Fruit fly (Drosophila melanogaster) whole organism, embryonic: Measurements from ENCODE around the gene Pcmt.

Experiments used
- ATbp ChIP-seq: fragments of 200-800 bp; sonication (Bioruptor generic); optimal IDR thresholded peaks from 2 replicates; lab custom pipeline; 2017; ENCODE audit warnings: missing biosample characterization, mild to moderate bottlenecking, missing genetic modification characterization, missing genetic modification reagents
- Atf-2 ChIP-seq: fragments of 200-800 bp; sonication (Bioruptor generic); optimal IDR thresholded peaks from 2 replicates; lab custom pipeline; 2016; ENCODE audit warnings: missing biosample characterization, missing genetic modification characterization
- Awh ChIP-seq: fragments of 200-800 bp; sonication (Bioruptor generic); IDR thresholded peaks from 2 replicates; pipeline ENCODE4, ENCODE4 v1.3.6; 2022; ENCODE audit warnings: missing biosample characterization, missing genetic modification characterization
- CG10462 ChIP-seq: fragments of 200-800 bp; sonication (Bioruptor generic); optimal IDR thresholded peaks from 2 replicates; lab custom pipeline; 2016; ENCODE audit warnings: missing biosample characterization, missing genetic modification characterization
- CG12071 ChIP-seq: fragments of 200-800 bp; sonication (Bioruptor generic); optimal IDR thresholded peaks from 3 replicates; lab custom pipeline; 2018; ENCODE audit warnings: missing biosample characterization, mild to moderate bottlenecking, missing genetic modification characterization
- CG15073 ChIP-seq: fragments of 200-800 bp; sonication (Bioruptor generic); optimal IDR thresholded peaks from 2 replicates; lab custom pipeline; 2016; ENCODE audit warnings: missing biosample characterization, missing genetic modification characterization
- CG16813 ChIP-seq: fragments of 200-800 bp; sonication (Bioruptor generic); IDR thresholded peaks from 3 replicates; pipeline ENCODE4 v1.3.6; 2022; ENCODE audit warnings: missing biosample characterization, missing genetic modification characterization; ENCODE audit not compliant: partially characterized antibody
- CG17359 ChIP-seq: fragments of 200-800 bp; sonication (Bioruptor generic); optimal IDR thresholded peaks from 3 replicates; lab custom pipeline; 2018; ENCODE audit warnings: missing biosample characterization, mild to moderate bottlenecking, missing genetic modification characterization, moderate library complexity
- CG18011 ChIP-seq: fragments of 200-800 bp; sonication (Bioruptor generic); optimal IDR thresholded peaks from 2 replicates; lab custom pipeline; 2017; ENCODE audit warnings: missing biosample characterization, missing genetic modification characterization, mild to moderate bottlenecking, moderate library complexity, missing genotype
- CG18599 ChIP-seq: fragments of 200-800 bp; sonication (Bioruptor generic); optimal IDR thresholded peaks from 3 replicates; lab custom pipeline; 2017; ENCODE audit warnings: missing biosample characterization, missing genetic modification characterization, mild to moderate bottlenecking, moderate library complexity, missing genetic modification reagents
- CG31224 ChIP-seq: fragments of 200-800 bp; sonication (Bioruptor generic); IDR thresholded peaks from 2 replicates; pipeline ENCODE4 v1.3.6; 2022; ENCODE audit warnings: missing biosample characterization, missing genetic modification characterization
- CG3163 ChIP-seq: fragments of 200-800 bp; sonication (Bioruptor generic); optimal IDR thresholded peaks from 3 replicates; lab custom pipeline; 2016; ENCODE audit warnings: missing biosample characterization, missing genetic modification characterization
- CG3726 ChIP-seq: fragments of 200-800 bp; sonication (Bioruptor generic); IDR thresholded peaks from 3 replicates; pipeline ENCODE4, ENCODE4 v1.3.6; 2022; ENCODE audit warnings: missing biosample characterization, missing genetic modification characterization
- CG4328 ChIP-seq: fragments of 200-800 bp; sonication (Bioruptor generic); optimal IDR thresholded peaks from 3 replicates; lab custom pipeline; 2017; ENCODE audit warnings: missing biosample characterization, missing genetic modification reagents, missing genetic modification characterization
- CG7839 ChIP-seq: fragments of 200-800 bp; sonication (Bioruptor generic); optimal IDR thresholded peaks from 3 replicates; lab custom pipeline; 2018; ENCODE audit warnings: missing biosample characterization, mild to moderate bottlenecking, missing genetic modification characterization, moderate library complexity
- CG7928 ChIP-seq: fragments of 200-800 bp; sonication (Bioruptor generic); optimal IDR thresholded peaks from 2 replicates; lab custom pipeline; 2017; ENCODE audit warnings: missing biosample characterization, mild to moderate bottlenecking, missing genetic modification characterization
- CG7963 ChIP-seq: fragments of 200-800 bp; sonication (Bioruptor generic); IDR thresholded peaks from 3 replicates; pipeline ENCODE4 v1.3.6; 2022; ENCODE audit warnings: missing biosample characterization, missing genetic modification characterization; ENCODE audit not compliant: partially characterized antibody
- CG8765 ChIP-seq: fragments of 200-800 bp; sonication (Bioruptor generic); IDR thresholded peaks from 2 replicates; pipeline ENCODE4 v1.3.6; 2022; ENCODE audit warnings: missing biosample characterization, missing genetic modification characterization
- CG9437 ChIP-seq: fragments of 200-800 bp; sonication (Bioruptor generic); optimal IDR thresholded peaks from 2 replicates; lab custom pipeline; 2018; ENCODE audit warnings: missing biosample characterization, mild to moderate bottlenecking, missing genetic modification characterization
- CrebB ChIP-seq: fragments of 200-800 bp; sonication (Bioruptor generic); optimal IDR thresholded peaks from 3 replicates; lab custom pipeline; 2018; ENCODE audit warnings: missing biosample characterization, mild to moderate bottlenecking, missing genetic modification characterization
- Drgx ChIP-seq: fragments of 200-800 bp; sonication (Bioruptor generic); IDR thresholded peaks from 2 replicates; pipeline ENCODE4 v1.3.6; 2022; ENCODE audit warnings: missing biosample characterization, missing genetic modification characterization
- E2f1 ChIP-seq: fragments of 200-800 bp; sonication (Bioruptor generic); IDR thresholded peaks from 2 replicates; pipeline ENCODE4 v1.3.6; 2022; ENCODE audit warnings: missing biosample characterization, missing genetic modification characterization
- Eip74EF ChIP-seq, 2 experiments: fragments of 200-800 bp in 1 of 2; fragments of >200 bp in 1 of 2; sonication (Bioruptor generic) in 1 of 2; optimal IDR thresholded peaks; 2 replicates each; lab custom pipeline; 2017 to 2019; ENCODE audit warnings: missing biosample characterization in 2 of 2, missing genetic modification characterization in 2 of 2, mild to moderate bottlenecking in 1 of 2, moderate library complexity in 1 of 2
- Gsc ChIP-seq: fragments of 200-800 bp; sonication (Bioruptor generic); IDR thresholded peaks from 2 replicates; pipeline ENCODE4 v1.3.6; 2022; ENCODE audit warnings: missing biosample characterization, missing genetic modification characterization
- HLH3B ChIP-seq: fragments of 200-800 bp; sonication (Bioruptor generic); IDR thresholded peaks from 2 replicates; pipeline ENCODE4 v1.3.6; 2022; ENCODE audit warnings: missing biosample characterization, missing genetic modification characterization
- HLH4C ChIP-seq: fragments of 200-800 bp; sonication (Bioruptor generic); IDR thresholded peaks from 3 replicates; pipeline ENCODE4 v1.3.6; 2022; ENCODE audit warnings: missing biosample characterization, missing genetic modification characterization; ENCODE audit not compliant: partially characterized antibody
- HLHmδ ChIP-seq: fragments of 200-800 bp; sonication (Bioruptor generic); optimal IDR thresholded peaks from 2 replicates; lab custom pipeline; 2018; ENCODE audit warnings: missing biosample characterization, mild to moderate bottlenecking, missing genetic modification characterization, moderate library complexity
- HmgD ChIP-seq: fragments of 200-800 bp; sonication (Bioruptor generic); optimal IDR thresholded peaks from 3 replicates; lab custom pipeline; 2016; ENCODE audit warnings: missing biosample characterization, missing genetic modification characterization
- Med ChIP-seq: fragments of 200-800 bp; sonication (Bioruptor generic); peaks from one replicate; lab custom pipeline; 2016; ENCODE audit warnings: missing biosample characterization, missing genetic modification characterization, mild to moderate bottlenecking, inconsistent platforms, moderate library complexity
- NK7.1 ChIP-seq: fragments of 200-800 bp; sonication (Bioruptor generic); optimal IDR thresholded peaks from 3 replicates; lab custom pipeline; 2016; ENCODE audit warnings: missing biosample characterization, missing genetic modification characterization
- Oaz ChIP-seq: fragments of 200-800 bp; sonication (Bioruptor generic); IDR thresholded peaks from 2 replicates; pipeline ENCODE4 v1.3.6; 2022; ENCODE audit warnings: missing biosample characterization, missing genetic modification characterization
- Sin3A ChIP-seq: fragments of >200 bp; optimal IDR thresholded peaks from 2 replicates; lab custom pipeline; 2018
- Usf ChIP-seq: fragments of 200-800 bp; sonication (Bioruptor generic); optimal IDR thresholded peaks from 2 replicates; lab custom pipeline; 2017; ENCODE audit warnings: missing genotype, missing biosample characterization, missing genetic modification characterization
- amos ChIP-seq: fragments of 200-800 bp; sonication (Bioruptor generic); IDR thresholded peaks from 2 replicates; pipeline ENCODE4 v1.3.6; 2022; ENCODE audit warnings: missing biosample characterization, missing genetic modification characterization; ENCODE audit not compliant: partially characterized antibody
- cad ChIP-seq: fragments of >200 bp; optimal IDR thresholded peaks from 2 replicates; lab custom pipeline; 2017; ENCODE audit warnings: missing biosample characterization, missing genetic modification characterization
- dm ChIP-seq: fragments of 200-800 bp; sonication (Bioruptor generic); optimal IDR thresholded peaks from 3 replicates; lab custom pipeline; 2016; ENCODE audit warnings: missing biosample characterization, missing genetic modification characterization
- dmrt99B ChIP-seq: fragments of 200-800 bp; sonication (Bioruptor generic); optimal IDR thresholded peaks from 2 replicates; lab custom pipeline; 2018; ENCODE audit warnings: missing biosample characterization, mild to moderate bottlenecking, missing genetic modification characterization, moderate library complexity
- h ChIP-seq: fragments of >200 bp; optimal IDR thresholded peaks from 2 replicates; lab custom pipeline; 2017
- ham ChIP-seq: fragments of 200-800 bp; sonication (Bioruptor generic); IDR thresholded peaks from 2 replicates; pipeline ENCODE4 v1.3.6; 2022; ENCODE audit warnings: missing biosample characterization, missing genetic modification characterization
- onecut ChIP-seq: fragments of 200-800 bp; sonication (Bioruptor generic); IDR thresholded peaks from 2 replicates; pipeline ENCODE4 v1.3.6; 2022; ENCODE audit warnings: missing biosample characterization, missing genetic modification characterization
- pb ChIP-seq: fragments of 200-800 bp; sonication (Bioruptor generic); optimal IDR thresholded peaks from 3 replicates; lab custom pipeline; 2016; ENCODE audit warnings: missing biosample characterization, missing genetic modification characterization
- pros ChIP-seq: fragments of 200-800 bp; sonication (Bioruptor generic); optimal IDR thresholded peaks from 3 replicates; lab custom pipeline; 2019; ENCODE audit warnings: missing biosample characterization, mild to moderate bottlenecking, missing genetic modification characterization, moderate library complexity
- repo ChIP-seq: fragments of 200-800 bp; sonication (Bioruptor generic); optimal IDR thresholded peaks from 2 replicates; lab custom pipeline; 2016; ENCODE audit warnings: missing biosample characterization, missing genetic modification characterization
- rib ChIP-seq: fragments of 200-800 bp; sonication (Bioruptor generic); IDR thresholded peaks from 2 replicates; pipeline ENCODE4 v1.3.6; 2022; ENCODE audit warnings: missing biosample characterization, missing genetic modification characterization
- run ChIP-seq: fragments of 200-800 bp; sonication (Bioruptor generic); optimal IDR thresholded peaks from 3 replicates; lab custom pipeline; 2018; ENCODE audit warnings: missing biosample characterization, mild to moderate bottlenecking, missing genetic modification characterization
- shn ChIP-seq: fragments of 200-800 bp; sonication (Bioruptor generic); optimal IDR thresholded peaks from 3 replicates; lab custom pipeline; 2016; ENCODE audit warnings: missing biosample characterization, missing genetic modification characterization
- slou ChIP-seq: fragments of 200-800 bp; sonication (Bioruptor generic); optimal IDR thresholded peaks from 3 replicates; lab custom pipeline; 2016; ENCODE audit warnings: missing biosample characterization, missing genetic modification characterization
- tna ChIP-seq: fragments of 200-800 bp; sonication (Bioruptor generic); IDR thresholded peaks from 2 replicates; pipeline ENCODE4 v1.3.6; 2022; ENCODE audit warnings: missing biosample characterization, missing genetic modification characterization; ENCODE audit not compliant: partially characterized antibody
- trem ChIP-seq: fragments of 200-800 bp; optimal IDR thresholded peaks from 3 replicates; lab custom pipeline; 2019; ENCODE audit warnings: missing biosample characterization, mild to moderate bottlenecking, missing genetic modification characterization, moderate library complexity
- ttk ChIP-seq: fragments of 200-800 bp; sonication (Bioruptor generic); IDR thresholded peaks from 2 replicates; pipeline ENCODE4 v2.1.2; 2022; ENCODE audit warnings: missing biosample characterization, missing genetic modification characterization
- wor ChIP-seq: fragments of 200-800 bp; sonication (Bioruptor generic); IDR thresholded peaks from 2 replicates; pipeline ENCODE4 v1.3.6; 2022; ENCODE audit warnings: missing biosample characterization, missing genetic modification characterization
- zf30C ChIP-seq: fragments of 200-800 bp; sonication (Bioruptor generic); optimal IDR thresholded peaks from 3 replicates; lab custom pipeline; 2018; ENCODE audit warnings: missing biosample characterization, mild to moderate bottlenecking, missing genetic modification characterization

Pcmt gene

dm6 chr3R:5565623-5566022 lies 11.5 kb upstream of the Pcmt start (continued):
- 0 out of 2 replicates have a peak, but pooled peaks have one; percentile 29 for TF ChIP-seq CG8765 (GFP tag; lab: Robert Waterston, UW)
- TF ChIP-seq Usf (GFP tag; lab: Kevin White, UChicago) = peak; percentile 11
- TF ChIP-seq wor = peak; percentile 75
- TF ChIP-seq Gsc = 0 out of 2 replicates have a peak, but pooled peaks have one; percentile 35
- peak; percentile 84 for TF ChIP-seq ATbp (GFP tag; lab: Kevin White, UChicago)
- TF ChIP-seq HLH3B = peak; percentile 90
- peak; percentile 72 for TF ChIP-seq CG31224
- no peak for TF ChIP-seq CG7963
- peak; percentile 91 for TF ChIP-seq CG18599 (GFP tag; lab: Kevin White, UChicago)
- TF ChIP-seq CG7839 (tag; lab: Kevin White, UChicago) = no peak
- peak in 1 of 2 experiments; percentile 59 for TF ChIP-seq Eip74EF (GFP tag; optimal IDR thresholded peaks at IDR 0.05; lab: Kevin White, UChicago)
- TF ChIP-seq HLH4C (GFP tag; lab: Robert Waterston, UW) = no peak
- TF ChIP-seq tna (GFP tag; lab: Robert Waterston, UW) = no peak
- peak; percentile 88 for TF ChIP-seq dmrt99B (tag; lab: Kevin White, UChicago)
- TF ChIP-seq CG17359 (tag; lab: Kevin White, UChicago) = peak; percentile 90
- no peak for TF ChIP-seq repo
- TF ChIP-seq Med = peak; percentile 98
- no peak for TF ChIP-seq CG15073 (GFP tag; lab: Kevin White, UChicago)
- peak; percentile 61 for TF ChIP-seq CG18011 (GFP tag; lab: Kevin White, UChicago)
- peak; percentile 81 for TF ChIP-seq Oaz (GFP tag; lab: Robert Waterston, UW)
- peak; percentile 88 for TF ChIP-seq Drgx (GFP tag; lab: Robert Waterston, UW)
- TF ChIP-seq Awh (GFP tag; lab: Robert Waterston, UW) = peak; percentile 85
- no peak for TF ChIP-seq trem
- no peak for TF ChIP-seq CG16813 (GFP tag; lab: Robert Waterston, UW)
- peak; percentile 58 for TF ChIP-seq NK7.1 (GFP tag; lab: Kevin White, UChicago)
- peak; percentile 39 for TF ChIP-seq dm (GFP tag; lab: Kevin White, UChicago)
- no peak for TF ChIP-seq ham (GFP tag; lab: Robert Waterston, UW)
- TF ChIP-seq run (tag; lab: Kevin White, UChicago) = peak; percentile 41
- TF ChIP-seq Sin3A (lab: Kevin White, UChicago) = no peak
- peak; percentile 78 for TF ChIP-seq CG12071 (GFP tag; lab: Kevin White, UChicago)
- TF ChIP-seq CrebB (tag; lab: Kevin White, UChicago) = peak; percentile 53
- TF ChIP-seq CG7928 (GFP tag; lab: Kevin White, UChicago) = no peak
- peak; percentile 41 for TF ChIP-seq pb (GFP tag; lab: Kevin White, UChicago)
- peak; percentile 32 for TF ChIP-seq Atf-2 (GFP tag; lab: Kevin White, UChicago)
- TF ChIP-seq cad = no peak
- TF ChIP-seq CG10462 (GFP tag; lab: Kevin White, UChicago) = peak; percentile 35
- peak; percentile 54 for TF ChIP-seq onecut (GFP tag; lab: Robert Waterston, UW)
- peak; percentile 71 for TF ChIP-seq shn (GFP tag; lab: Kevin White, UChicago)
- no peak for TF ChIP-seq HLHmδ (GFP tag; lab: Kevin White, UChicago)
- peak; percentile 69 for TF ChIP-seq CG9437
- peak; percentile 86 for TF ChIP-seq E2f1
- TF ChIP-seq pros (GFP tag; lab: Kevin White, UChicago) = no peak
- no peak for TF ChIP-seq amos (GFP tag; lab: Robert Waterston, UW)
- peak; percentile 84 for TF ChIP-seq ttk
- peak; percentile 80 for TF ChIP-seq zf30C (GFP tag; lab: Kevin White, UChicago)
- TF ChIP-seq CG3726 (GFP tag; lab: Robert Waterston, UW) = peak; percentile 72; the same call in 1 of the 3 replicates
- TF ChIP-seq CG4328 = no peak
- TF ChIP-seq HmgD = no peak
- no peak for TF ChIP-seq h (lab: Kevin White, UChicago)
- TF ChIP-seq CG3163 = peak; percentile 44
- TF ChIP-seq slou (GFP tag; lab: Kevin White, UChicago) = peak; percentile 40
- TF ChIP-seq rib (GFP tag; lab: Robert Waterston, UW) = peak; percentile 79
